Worm (Caenorhabditis elegans): ENCODE data around the gene clec-255.

ce11 chrV:18776245-18776737, 5.8 kb upstream of the clec-255 start, which contains the start of gene Y17D7B.4:
- TF ChIP-seq W03F9.2 (tag; optimal IDR thresholded peaks at IDR 0.05) = no peak
- no peak for TF ChIP-seq him-1 (tag; optimal IDR thresholded peaks at IDR 0.05)

Data from whole organism, L4/young adult.